Fruit fly (Drosophila melanogaster) whole organism, adult: ENCODE measurements around the gene PMP34.

ENCODE experiments used
- CG11617 ChIP-seq: fragments of 200-800 bp; sonication (Bioruptor generic); optimal IDR thresholded peaks from 2 replicates; lab custom pipeline; 2017; ENCODE audit warnings: mild to moderate bottlenecking, missing biosample characterization, missing genetic modification reagents, missing genetic modification characterization
- CG12768 ChIP-seq: fragments of 200-800 bp; sonication (Bioruptor generic); optimal IDR thresholded peaks from 2 replicates; lab custom pipeline; 2017; ENCODE audit warnings: missing biosample characterization, missing genetic modification characterization, mild to moderate bottlenecking, moderate library complexity, missing genetic modification reagents
- CG7045 ChIP-seq: fragments of 200-800 bp; sonication (Bioruptor generic); optimal IDR thresholded peaks from 2 replicates; lab custom pipeline; 2017; ENCODE audit warnings: missing biosample characterization, mild to moderate bottlenecking, missing genetic modification characterization
- Crg-1 ChIP-seq: fragments of 200-800 bp; sonication (Bioruptor generic); optimal IDR thresholded peaks from 2 replicates; lab custom pipeline; 2016; ENCODE audit warnings: missing biosample characterization, missing genetic modification characterization
- Hr96 ChIP-seq: fragments of 200-800 bp; sonication (Bioruptor generic); optimal IDR thresholded peaks from 2 replicates; lab custom pipeline; 2016; ENCODE audit warnings: missing biosample characterization, missing genetic modification characterization
- Mnt ChIP-seq: fragments of 200-800 bp; sonication (Bioruptor generic); optimal IDR thresholded peaks from 2 replicates; lab custom pipeline; 2016; ENCODE audit warnings: missing biosample characterization, mild to moderate bottlenecking, missing genetic modification characterization
- cnc ChIP-seq, 2 experiments: fragments of >200 bp; optimal IDR thresholded peaks; 2 replicates each; lab custom pipeline; 2017
- ovo ChIP-seq: fragments of 200-800 bp; sonication (Bioruptor generic); optimal IDR thresholded peaks from 2 replicates; lab custom pipeline; 2016; ENCODE audit warnings: missing biosample characterization, missing genetic modification characterization
- tj ChIP-seq: fragments of 200-800 bp; sonication (Bioruptor generic); optimal IDR thresholded peaks from 3 replicates; lab custom pipeline; 2017; ENCODE audit warnings: missing biosample characterization, mild to moderate bottlenecking, missing genetic modification characterization, moderate library complexity
- toe ChIP-seq: fragments of 200-800 bp; sonication (Bioruptor generic); optimal IDR thresholded peaks from 2 replicates; lab custom pipeline; 2016; ENCODE audit warnings: missing biosample characterization, missing genetic modification characterization

DNA sequence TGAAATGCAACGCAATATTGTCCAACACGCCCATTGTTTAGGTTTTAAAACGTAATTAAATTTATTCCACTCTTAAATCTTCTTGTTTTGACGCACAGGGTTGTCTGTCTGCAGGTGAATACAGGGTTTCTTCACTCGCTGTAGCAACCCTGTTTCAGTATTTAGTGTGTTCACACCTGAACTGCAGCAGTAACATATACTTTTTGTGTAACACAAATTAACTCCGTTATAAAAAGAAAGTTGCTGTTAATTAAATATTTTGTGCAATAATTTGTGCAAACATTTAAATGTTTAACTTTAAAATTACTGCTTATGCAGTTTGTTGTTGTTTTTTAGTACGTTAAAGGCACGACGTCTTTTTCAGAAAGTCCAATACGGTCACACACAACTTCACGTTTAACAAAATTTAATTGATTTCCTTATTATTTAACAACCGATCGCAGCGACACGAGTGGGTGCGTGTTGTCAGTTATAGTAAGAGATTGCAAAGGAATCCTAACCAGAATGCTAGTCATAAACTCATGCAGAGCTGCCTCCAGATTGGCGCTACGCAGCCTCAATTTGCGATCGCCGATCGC lies 26.3 kb upstream of the PMP34 start, which contains the start of the genes CG15012 and Fdx2:
- TF ChIP-seq CG12768 (GFP tag; lab: Kevin White, UChicago) = no peak
- no peak for TF ChIP-seq ovo (GFP tag; lab: Kevin White, UChicago)
- no peak for TF ChIP-seq cnc (optimal IDR thresholded peaks at IDR 0.05; lab: Kevin White, UChicago)
- TF ChIP-seq CG11617 (GFP tag; lab: Kevin White, UChicago) = no peak
- TF ChIP-seq CG7045 (GFP tag; lab: Kevin White, UChicago) = no peak
- no peak for TF ChIP-seq toe
- TF ChIP-seq tj (GFP tag; lab: Kevin White, UChicago) = peak; percentile 17
- TF ChIP-seq Crg-1 (GFP tag; lab: Kevin White, UChicago) = no peak
- TF ChIP-seq Mnt = peak; percentile 73
- TF ChIP-seq Hr96 = no peak
